Fruit fly (Drosophila melanogaster): ENCODE results near the gene p38a.

p38a gene

dm6 chr3R:24169362-24169761, 17.2 kb upstream of the p38a start, which contains the start of gene CG5510 (continued):
- TF ChIP-seq BtbVII (GFP tag; optimal IDR thresholded peaks at IDR 0.05) (no peak), Scr (GFP tag; IDR thresholded peaks at IDR 0.05; ENCODE audit: partially characterized antibody) (peak; percentile 96), pzg (GFP tag; optimal IDR thresholded peaks at IDR 0.05) (peak; percentile 97), so (GFP tag; IDR thresholded peaks at IDR 0.05) (no peak), Dll (GFP tag; IDR thresholded peaks at IDR 0.05; ENCODE audit: partially characterized antibody) (peak; percentile 97), CG11560 (tag; IDR thresholded peaks at IDR 0.05) (no peak), BEAF-32 (GFP tag; optimal IDR thresholded peaks at IDR 0.05) (peak; percentile 98), cg (GFP tag; optimal IDR thresholded peaks at IDR 0.05) (no peak), Lpt (GFP tag; optimal IDR thresholded peaks at IDR 0.05) (no peak), Usf (GFP tag; optimal IDR thresholded peaks at IDR 0.05) (no peak), Trl (optimal IDR thresholded peaks at IDR 0.05) (no peak), Trl (GFP tag; optimal IDR thresholded peaks at IDR 0.05) (peak; percentile 40), tgo (GFP tag; IDR thresholded peaks at IDR 0.05) (peak; percentile 20; the same call in 1 of the 3 replicates), CG15269 (tag; optimal IDR thresholded peaks at IDR 0.05) (peak; percentile 46), br (optimal IDR thresholded peaks at IDR 0.05) (no peak), z (GFP tag; IDR thresholded peaks at IDR 0.05) (no peak), Hsf (GFP tag; optimal IDR thresholded peaks at IDR 0.05) (peak; percentile 47), CG1792 (GFP tag; optimal IDR thresholded peaks at IDR 0.05) (peak; percentile 52), CG6654 (GFP tag; optimal IDR thresholded peaks at IDR 0.05) (no peak), unc-4 (GFP tag; IDR thresholded peaks at IDR 0.05; ENCODE audit: partially characterized antibody) (peak; percentile 98), caup (GFP tag; optimal IDR thresholded peaks at IDR 0.05; ENCODE audit: severe bottlenecking) (peak; percentile 68), CG15479 (GFP tag; optimal IDR thresholded peaks at IDR 0.05) (no peak), B-H1 (GFP tag; IDR thresholded peaks at IDR 0.05) (no peak), NK7.1 (GFP tag; optimal IDR thresholded peaks at IDR 0.05) (peak; percentile 18), hbn (GFP tag; IDR thresholded peaks at IDR 0.05; ENCODE audit: partially characterized antibody) (peak; percentile 98), btn (GFP tag; optimal IDR thresholded peaks at IDR 0.05) (no peak), pho (GFP tag; optimal IDR thresholded peaks at IDR 0.05) (peak; percentile 74), ssp (GFP tag; IDR thresholded peaks at IDR 0.05) (peak; percentile 24; the same call in 1 of the 2 replicates), CG9437 (GFP tag; optimal IDR thresholded peaks at IDR 0.05) (no peak), sens (GFP tag) (peak; percentile 90), CG32772 (GFP tag; IDR thresholded peaks at IDR 0.05) (peak; percentile 73), CG12236 (GFP tag; optimal IDR thresholded peaks at IDR 0.05) (no peak), Med (GFP tag) (peak; percentile 97), CG30431 (GFP tag; optimal IDR thresholded peaks at IDR 0.05) (no peak), CG1602 (GFP tag; optimal IDR thresholded peaks at IDR 0.05) (peak; percentile 20), CG34224 (GFP tag; IDR thresholded peaks at IDR 0.05; ENCODE audit: partially characterized antibody) (peak; percentile 99), CG11504 (tag; optimal IDR thresholded peaks at IDR 0.05) (no peak), HLH54F (GFP tag; optimal IDR thresholded peaks at IDR 0.05) (peak; percentile 58), CG10147 (GFP tag; optimal IDR thresholded peaks at IDR 0.05) (peak; percentile 31), az2 (GFP tag; optimal IDR thresholded peaks at IDR 0.05) (peak; percentile 16), CG3995 (GFP tag; optimal IDR thresholded peaks at IDR 0.05) (peak; percentile 100), Opbp (GFP tag; IDR thresholded peaks at IDR 0.05; ENCODE audit: partially characterized antibody) (peak; percentile 97), danr (GFP tag; IDR thresholded peaks at IDR 0.05) (no peak), CG11085 (GFP tag; IDR thresholded peaks at IDR 0.05) (no peak; the same call in 1 of the 2 replicates), CG4707 (GFP tag; optimal IDR thresholded peaks at IDR 0.05) (no peak), gsb-n (tag; optimal IDR thresholded peaks at IDR 0.05) (peak; percentile 13), CG9609 (GFP tag; optimal IDR thresholded peaks at IDR 0.05) (peak; percentile 57), CG4282 (GFP tag; optimal IDR thresholded peaks at IDR 0.05) (no peak), chn (GFP tag; optimal IDR thresholded peaks at IDR 0.05) (peak; percentile 62), mirr (GFP tag; optimal IDR thresholded peaks at IDR 0.05) (peak; percentile 30), bsh (GFP tag; optimal IDR thresholded peaks at IDR 0.05) (peak in 1 of 2 experiments; percentile 45), disco-r (GFP tag; optimal IDR thresholded peaks at IDR 0.05) (no peak)
